Fruit fly (Drosophila melanogaster): Measurements from ENCODE around the gene CG4374.

Gene CG4374

dm6 chr3R:23507376-23507775, 35.3 kb upstream of the CG4374 start, which contains the start of gene CG34289:
CG34289 (minus strand) TSS chr3R:23507476.
- TF ChIP-seq sage (GFP tag; optimal IDR thresholded peaks at IDR 0.05): no peak
- TF ChIP-seq dsf (GFP tag; optimal IDR thresholded peaks at IDR 0.05; ENCODE audit: borderline replicate concordance): no peak
- no peak for TF ChIP-seq Abd-B (GFP tag; optimal IDR thresholded peaks at IDR 0.05)
- TF ChIP-seq Vsx2 (GFP tag; optimal IDR thresholded peaks at IDR 0.05; ENCODE audit: partially characterized antibody): no peak
- no peak for TF ChIP-seq dl (GFP tag; optimal IDR thresholded peaks at IDR 0.05; ENCODE audit: insufficient read depth in 1 of 2, partially characterized antibody in 2 of 2)
- no peak for TF ChIP-seq brk (GFP tag; optimal IDR thresholded peaks at IDR 0.05)

DNA sequence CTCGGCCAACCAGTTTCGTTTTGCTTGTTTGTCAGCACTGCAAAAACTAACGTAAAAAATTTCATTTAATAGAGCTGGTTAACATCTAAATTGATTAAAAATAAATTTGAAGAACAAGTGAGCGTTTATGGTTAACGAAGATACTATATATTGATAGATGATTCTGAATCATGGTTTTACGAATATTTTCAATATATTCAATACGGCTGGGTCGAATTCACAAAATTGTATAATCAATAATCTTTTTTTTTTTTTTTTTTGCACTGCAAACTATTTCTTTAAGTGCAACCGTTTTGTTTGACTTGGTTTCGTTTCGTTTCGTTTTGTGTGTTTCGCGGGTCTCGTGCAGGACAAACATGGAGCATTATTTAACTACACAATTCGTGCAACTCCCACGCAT, 32.7 kb upstream of the CG4374 start:
- TF ChIP-seq foxo (GFP tag; optimal IDR thresholded peaks at IDR 0.05) (peak in 1 of 2 experiments; percentile 63), Hr78 (GFP tag; optimal IDR thresholded peaks at IDR 0.05) (no peak), HLH106 (tag; optimal IDR thresholded peaks at IDR 0.05) (peak; percentile 54), tai (GFP tag; optimal IDR thresholded peaks at IDR 0.05) (peak; percentile 26), rgr (GFP tag; optimal IDR thresholded peaks at IDR 0.05) (peak; percentile 45), Mio (GFP tag; optimal IDR thresholded peaks at IDR 0.05) (no peak), jim (GFP tag; optimal IDR thresholded peaks at IDR 0.05) (no peak), ey (GFP tag; optimal IDR thresholded peaks at IDR 0.05) (peak; percentile 41), fru (GFP tag; optimal IDR thresholded peaks at IDR 0.05) (peak; percentile 67), br (GFP tag; optimal IDR thresholded peaks at IDR 0.05) (peak; percentile 8), OdsH (GFP tag; optimal IDR thresholded peaks at IDR 0.05) (peak; percentile 57), Sp1 (GFP tag; optimal IDR thresholded peaks at IDR 0.05) (peak; percentile 56), sv (GFP tag; optimal IDR thresholded peaks at IDR 0.05) (no peak), woc (GFP tag; optimal IDR thresholded peaks at IDR 0.05) (peak; percentile 6), CG32264 (GFP tag; optimal IDR thresholded peaks at IDR 0.05) (no peak), h (GFP tag; optimal IDR thresholded peaks at IDR 0.05) (peak; percentile 59), lola (GFP tag; optimal IDR thresholded peaks at IDR 0.05) (no peak), Jra (GFP tag; optimal IDR thresholded peaks at IDR 0.05) (no peak), Abd-B (GFP tag; optimal IDR thresholded peaks at IDR 0.05) (no peak), psq (GFP tag; optimal IDR thresholded peaks at IDR 0.05) (peak; percentile 29)

dm6 chr3R:23503511-23503910, 31.4 kb upstream of the CG4374 start:
- no peak for TF ChIP-seq Dfd (GFP tag; optimal IDR thresholded peaks at IDR 0.05)
- no peak for TF ChIP-seq CrebA (GFP tag; optimal IDR thresholded peaks at IDR 0.05; ENCODE audit: borderline replicate concordance)
- TF ChIP-seq Rel (GFP tag; optimal IDR thresholded peaks at IDR 0.05): no peak
- no peak for TF ChIP-seq Rel (tag; optimal IDR thresholded peaks at IDR 0.05)
- TF ChIP-seq ey (GFP tag; optimal IDR thresholded peaks at IDR 0.05): no peak
- TF ChIP-seq Mio (GFP tag; optimal IDR thresholded peaks at IDR 0.05): no peak
- no peak for TF ChIP-seq fru (GFP tag; optimal IDR thresholded peaks at IDR 0.05)
- no peak for TF ChIP-seq CG32264 (GFP tag; optimal IDR thresholded peaks at IDR 0.05)
- no peak for TF ChIP-seq Myc (optimal IDR thresholded peaks at IDR 0.05)

dm6 chr3R:23497241-23497640, 25.2 kb upstream of the CG4374 start:
- TF ChIP-seq CG9705 (GFP tag; optimal IDR thresholded peaks at IDR 0.05) (no peak), dsf (GFP tag; optimal IDR thresholded peaks at IDR 0.05; ENCODE audit: borderline replicate concordance) (no peak), ey (GFP tag; optimal IDR thresholded peaks at IDR 0.05) (no peak), lola (GFP tag; optimal IDR thresholded peaks at IDR 0.05) (no peak), br (GFP tag; optimal IDR thresholded peaks at IDR 0.05) (no peak), Dif (GFP tag; optimal IDR thresholded peaks at IDR 0.05; ENCODE audit: partially characterized antibody) (no peak), h (GFP tag; optimal IDR thresholded peaks at IDR 0.05) (no peak), Hnf4 (GFP tag; optimal IDR thresholded peaks at IDR 0.05) (no peak), Vsx2 (GFP tag; optimal IDR thresholded peaks at IDR 0.05; ENCODE audit: partially characterized antibody) (no peak), Jra (GFP tag; optimal IDR thresholded peaks at IDR 0.05) (no peak), GATAd (GFP tag; optimal IDR thresholded peaks at IDR 0.05) (no peak), sv (GFP tag; optimal IDR thresholded peaks at IDR 0.05) (no peak), tai (GFP tag; optimal IDR thresholded peaks at IDR 0.05) (no peak)

Data from whole organism, wandering third instar larva.